Fruit fly (Drosophila melanogaster): ENCODE measurements around the gene CG13282.

- TF ChIP-seq CG8478 (optimal IDR thresholded peaks at IDR 0.05) (no peak), CTCF (optimal IDR thresholded peaks at IDR 0.05) (no peak)
These were observed 12.5 kb upstream of the CG13282 start for dm6 chr2L:16846742-16847346.

Data from S2 (cell line).